Worm (Caenorhabditis elegans) whole organism, L4/young adult: ENCODE measurements around the gene cct-4.

Experiments used
- W03F9.2 ChIP-seq: fragments of 150-350 bp; optimal IDR thresholded peaks from 2 replicates; lab custom pipeline; 2014; ENCODE audit warnings: missing biosample characterization, missing genetic modification characterization
- dao-5 ChIP-seq: sonication (generic microtip); optimal IDR thresholded peaks from 2 replicates; lab custom pipeline; 2016; ENCODE audit warnings: missing genotype, missing genetic modification characterization, moderate library complexity, missing compliant biosample characterization
- him-1 ChIP-seq: sonication (generic microtip); optimal IDR thresholded peaks from 2 replicates; lab custom pipeline; 2016; ENCODE audit warnings: missing genotype, missing genetic modification reagents, missing genetic modification characterization, missing compliant biosample characterization

DNA sequence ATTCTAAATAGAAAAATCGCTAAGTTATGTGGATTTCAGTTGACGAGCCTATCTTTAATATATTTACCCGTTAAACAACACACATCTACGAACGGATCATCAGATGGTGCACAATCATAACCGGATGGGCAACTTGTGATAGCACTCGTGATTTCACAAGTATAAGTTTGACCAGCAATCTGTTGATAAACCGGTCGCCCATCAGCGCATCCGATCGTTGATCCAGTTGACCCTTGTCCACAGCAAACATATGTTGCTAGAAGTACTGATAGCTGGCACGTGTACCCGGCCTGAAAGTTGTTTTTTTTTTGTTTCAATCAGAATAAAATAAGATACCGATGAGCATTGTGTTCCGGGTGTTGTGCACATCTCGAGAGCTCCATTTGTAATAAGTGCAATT lies 15.8 kb upstream of the cct-4 start:
- no peak for TF ChIP-seq dao-5 (tag; lab: Kevin White, UChicago)
- TF ChIP-seq him-1 (tag; lab: Kevin White, UChicago), result no peak
- TF ChIP-seq W03F9.2 (tag; lab: Kevin White, UChicago), result no peak
